Worm (Caenorhabditis elegans): Measurements from ENCODE around the gene clec-33.

ce11 chrV:16865404-16865803, 4.2 kb downstream of the clec-33 start, which contains the start of gene clec-28:
- no peak for TF ChIP-seq snpc-4 (tag; optimal IDR thresholded peaks at IDR 0.05)
- TF ChIP-seq nhr-28 (tag; optimal IDR thresholded peaks at IDR 0.05): no peak
- TF ChIP-seq sptf-1 (tag; optimal IDR thresholded peaks at IDR 0.05): no peak
